Fruit fly (Drosophila melanogaster) whole organism, prepupa: Measurements from ENCODE around the gene CG13071.

Experiments
- CG10631 ChIP-seq: fragments of 200-800 bp; sonication (Bioruptor generic); optimal IDR thresholded peaks from 2 replicates; lab custom pipeline; 2016; ENCODE audit warnings: missing biosample characterization, missing genetic modification characterization
- CG16779 ChIP-seq: fragments of 200-800 bp; sonication (Bioruptor generic); optimal IDR thresholded peaks from 3 replicates; lab custom pipeline; 2017; ENCODE audit warnings: missing biosample characterization, mild to moderate bottlenecking, missing genetic modification characterization
- CG31627 ChIP-seq: fragments of 200-800 bp; sonication (Bioruptor generic); optimal IDR thresholded peaks from 3 replicates; lab custom pipeline; 2016; ENCODE audit warnings: missing biosample characterization, missing genetic modification characterization
- CG34406 ChIP-seq: fragments of 200-800 bp; sonication (Bioruptor generic); optimal IDR thresholded peaks from 3 replicates; lab custom pipeline; 2016; ENCODE audit warnings: missing biosample characterization, missing genetic modification characterization
- CG6163 ChIP-seq: fragments of 200-800 bp; sonication (Bioruptor generic); IDR thresholded peaks from 3 replicates; pipeline ENCODE4 v1.3.6; 2022; ENCODE audit warnings: missing biosample characterization, missing genetic modification characterization
- CG6808 ChIP-seq: fragments of 200-800 bp; sonication (Bioruptor generic); optimal IDR thresholded peaks from 3 replicates; lab custom pipeline; 2017; ENCODE audit warnings: missing biosample characterization, missing genetic modification characterization, mild to moderate bottlenecking, moderate library complexity, missing genetic modification reagents
- CG7368 ChIP-seq: fragments of 200-800 bp; sonication (Bioruptor generic); optimal IDR thresholded peaks from 3 replicates; lab custom pipeline; 2016; ENCODE audit warnings: missing biosample characterization, missing genetic modification characterization
- CG8632 ChIP-seq: fragments of 200-800 bp; sonication (Bioruptor generic); optimal IDR thresholded peaks from 3 replicates; lab custom pipeline; 2016; ENCODE audit warnings: missing biosample characterization, missing genetic modification characterization
- Ets96B ChIP-seq: fragments of 200-800 bp; optimal IDR thresholded peaks from 2 replicates; lab custom pipeline; 2019; ENCODE audit warnings: missing biosample characterization, mild to moderate bottlenecking, missing genetic modification characterization, moderate library complexity
- Smox ChIP-seq: fragments of 200-800 bp; sonication (Bioruptor generic); optimal IDR thresholded peaks from 3 replicates; lab custom pipeline; 2016; ENCODE audit warnings: missing biosample characterization, missing genetic modification characterization
- Sox15 ChIP-seq: fragments of 200-800 bp; sonication (Bioruptor generic); optimal IDR thresholded peaks from 3 replicates; lab custom pipeline; 2016; ENCODE audit warnings: missing biosample characterization, missing genetic modification characterization
- esn ChIP-seq: fragments of 200-800 bp; sonication (Bioruptor generic); optimal IDR thresholded peaks from 2 replicates; lab custom pipeline; 2016; ENCODE audit warnings: missing biosample characterization, mild to moderate bottlenecking, missing genetic modification characterization, moderate library complexity
- fkh ChIP-seq: fragments of 200-800 bp; sonication (Bioruptor generic); optimal IDR thresholded peaks from 3 replicates; lab custom pipeline; 2017; ENCODE audit warnings: missing biosample characterization, mild to moderate bottlenecking, missing genetic modification characterization, moderate library complexity
- topi ChIP-seq: fragments of 200-800 bp; sonication (Bioruptor generic); optimal IDR thresholded peaks from 3 replicates; lab custom pipeline; 2016; ENCODE audit warnings: missing biosample characterization, missing genetic modification characterization

DNA sequence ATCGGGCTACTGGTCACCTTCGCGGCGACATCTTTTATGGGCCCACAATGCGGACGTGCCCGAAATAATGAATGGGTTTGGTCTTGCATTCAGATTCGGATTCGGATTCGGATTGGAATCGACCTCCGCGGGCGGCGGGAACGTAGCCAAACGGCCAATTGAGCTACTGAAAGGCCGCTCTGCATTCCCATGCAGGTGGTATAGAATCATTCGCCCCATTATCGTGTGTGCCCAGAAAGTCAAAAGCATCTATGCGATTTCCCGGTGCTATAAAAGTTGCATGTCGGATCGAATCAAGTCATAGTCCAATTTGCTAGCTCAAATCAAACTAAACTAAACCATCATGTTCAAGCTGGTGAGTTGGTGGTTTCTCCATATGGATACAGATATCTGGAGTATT lies 6.6 kb downstream of the CG13071 start, which contains the start of gene CG13068:
- TF ChIP-seq CG8632 (GFP tag; lab: Kevin White, UChicago) (no peak), CG6808 (GFP tag; lab: Kevin White, UChicago) (no peak), topi (no peak), Sox15 (no peak), CG10631 (GFP tag; lab: Kevin White, UChicago) (no peak), esn (GFP tag; lab: Kevin White, UChicago) (no peak), Smox (GFP tag; lab: Kevin White, UChicago) (no peak), CG16779 (tag; lab: Kevin White, UChicago) (no peak), CG7368 (GFP tag; lab: Kevin White, UChicago) (no peak), CG6163 (no peak), CG31627 (no peak), Ets96B (tag; lab: Kevin White, UChicago) (no peak), CG34406 (GFP tag; lab: Kevin White, UChicago) (no peak), fkh (no peak)
